Fruit fly (Drosophila melanogaster) S2 (cell line): Measurements from ENCODE around the gene Hs3st-B.

Experiments
- CG8478 ChIP-seq: fragments of >200 bp; optimal IDR thresholded peaks from 2 replicates; lab custom pipeline; 2018
- CTCF ChIP-seq, 2 experiments: fragments of >200 bp; optimal IDR thresholded peaks; 2 replicates each; lab custom pipeline; 2018

DNA sequence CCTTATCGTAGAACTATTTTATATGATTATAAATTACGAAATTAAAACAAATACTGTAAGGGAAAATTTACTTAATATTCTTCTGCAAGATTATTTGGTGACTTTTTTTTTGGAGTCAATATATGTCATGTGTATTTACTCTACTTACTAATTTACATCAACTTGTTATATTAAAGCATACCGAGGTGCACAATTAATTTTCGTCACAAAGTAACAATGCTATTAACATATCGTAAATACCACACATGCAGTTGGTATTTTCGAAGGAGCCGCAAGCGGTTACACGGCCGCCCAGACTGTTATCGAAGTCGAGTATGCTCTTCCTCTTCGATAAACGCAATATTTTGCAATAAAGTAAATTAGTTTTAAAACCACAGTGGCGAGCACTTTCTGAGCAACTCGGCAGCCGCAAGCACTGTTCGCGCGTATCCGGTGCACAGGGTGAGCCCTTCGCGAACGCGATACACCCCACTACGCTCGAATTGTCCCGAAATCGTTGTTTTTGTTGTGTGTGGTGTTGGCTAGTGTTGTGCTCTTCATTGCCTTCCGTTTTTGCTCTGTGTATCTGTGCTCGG lies 13.2 kb downstream of the Hs3st-B start, which contains the start of gene Vav:
- TF ChIP-seq CG8478 (lab: Kevin White, UChicago): no peak
- TF ChIP-seq CTCF (optimal IDR thresholded peaks at IDR 0.05; lab: Kevin White, UChicago): peak; percentile 7 to 35
